Fruit fly (Drosophila melanogaster): ENCODE data around the gene ush.

DNA sequence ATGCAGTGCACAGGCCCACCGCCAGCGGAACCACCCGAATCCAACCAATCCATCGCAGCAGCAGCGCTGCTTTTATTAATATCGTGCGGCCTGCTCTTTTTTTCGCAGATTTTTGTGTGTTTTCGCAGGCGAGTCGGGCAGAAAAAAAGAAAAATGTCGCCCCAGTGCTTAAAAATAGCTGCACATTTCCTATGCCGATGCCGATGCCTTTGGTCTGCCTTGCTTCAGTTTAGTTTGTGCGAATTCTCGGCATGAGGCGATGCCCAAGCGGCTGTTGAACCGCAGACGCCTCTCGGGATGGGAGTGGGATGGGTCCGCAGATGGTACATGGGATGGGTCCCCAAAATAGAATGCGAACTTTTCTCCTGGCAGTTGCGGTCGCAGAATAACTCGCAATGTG is 87.3 kb downstream of the ush start:
- TF ChIP-seq toe (GFP tag; optimal IDR thresholded peaks at IDR 0.05): no peak
- TF ChIP-seq bab1 (GFP tag; optimal IDR thresholded peaks at IDR 0.05): no peak
- TF ChIP-seq Hr96 (GFP tag; optimal IDR thresholded peaks at IDR 0.05): no peak

All from whole organism, adult.